Worm (Caenorhabditis elegans) whole organism, midembryonic: Measurements from ENCODE around the gene lys-10.

Source experiments
- T22C8.4 ChIP-seq: fragments of 200-800 bp; sonication (Bioruptor generic); IDR thresholded peaks from 2 replicates; pipeline ENCODE4 v1.3.6; 2022; ENCODE audit warnings: missing genetic modification characterization, missing compliant biosample characterization
- cog-1 ChIP-seq: sonication (generic microtip); optimal IDR thresholded peaks from 2 replicates; lab custom pipeline; 2016; ENCODE audit warnings: missing genetic modification characterization, missing compliant biosample characterization
- flt-1 ChIP-seq: fragments of 200-800 bp; sonication (Bioruptor generic); IDR thresholded peaks from 2 replicates; pipeline ENCODE4 v1.3.6; 2022; ENCODE audit warnings: missing genetic modification characterization, missing compliant biosample characterization
- klf-2 ChIP-seq: fragments of 200-800 bp; sonication (Bioruptor generic); conservative IDR thresholded peaks from 2 replicates; pipeline ENCODE4 v1.3.6; 2022; ENCODE audit warnings: missing genetic modification reagents, missing genetic modification characterization, missing compliant biosample characterization
- med-1 ChIP-seq: sonication (generic microtip); optimal IDR thresholded peaks from 2 replicates; lab custom pipeline; 2017; ENCODE audit warnings: missing genetic modification characterization, mild to moderate bottlenecking, missing compliant biosample characterization, antibody characterized with exemption, missing genetic modification reagents; ENCODE audit not compliant: insufficient read depth
- ref-1 ChIP-seq: fragments of 200-800 bp; sonication (Bioruptor generic); conservative IDR thresholded peaks from 2 replicates; pipeline ENCODE4 v1.3.6; 2022; ENCODE audit warnings: missing genetic modification reagents, missing genetic modification characterization, missing compliant biosample characterization
- ztf-29 ChIP-seq: fragments of 200-800 bp; sonication (Bioruptor generic); IDR thresholded peaks from 2 replicates; pipeline ENCODE4 v1.3.6; 2022; ENCODE audit warnings: missing genetic modification reagents, missing genetic modification characterization, missing compliant biosample characterization

DNA sequence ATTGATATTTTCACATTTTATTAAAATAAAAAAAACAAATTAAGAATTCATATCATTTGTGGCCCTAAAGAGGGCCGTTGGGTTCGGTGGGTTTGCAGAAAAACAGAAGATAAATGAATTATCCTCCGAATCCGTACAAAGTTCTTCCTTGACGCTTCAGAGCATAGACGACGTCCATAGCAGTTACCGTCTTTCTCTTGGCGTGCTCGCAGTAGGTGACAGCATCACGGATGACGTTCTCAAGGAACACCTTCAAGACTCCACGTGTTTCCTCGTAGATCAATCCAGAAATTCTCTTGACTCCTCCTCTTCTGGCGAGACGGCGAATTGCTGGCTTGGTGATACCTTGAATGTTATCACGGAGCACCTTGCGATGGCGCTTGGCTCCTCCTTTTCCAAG lies 928 bp downstream of the lys-10 start:
- TF ChIP-seq ztf-29 (GFP tag; lab: Robert Waterston, UW) (no peak), klf-2 (no peak), flt-1 (GFP tag; lab: Robert Waterston, UW) (no peak), med-1 (GFP tag; lab: Kevin White, UChicago) (no peak), T22C8.4 (no peak), ref-1 (no peak), cog-1 (no peak)
